Worm (Caenorhabditis elegans): ENCODE data around the gene F43C11.2.

The F43C11.2 gene

ce11 chrII:2346672-2347071 is 7.9 kb upstream of the F43C11.2 start, which contains the start of gene F43C11.4:
F43C11.4 (plus strand) TSS chrII:2346972.
- no peak for TF ChIP-seq unc-62 (GFP tag; optimal IDR thresholded peaks at IDR 0.05)

ce11 chrII:2352546-2352945 is 2.0 kb upstream of the F43C11.2 start, which contains the start of gene F43C11.10:
F43C11.10 (minus strand) TSS chrII:2352646.
- no peak for TF ChIP-seq unc-62 (GFP tag; optimal IDR thresholded peaks at IDR 0.05)

ce11 chrII:2353012-2353411 is 1.6 kb upstream of the F43C11.2 start, which contains the start of gene F43C11.3:
F43C11.3 (plus strand) TSS chrII:2353312.
- TF ChIP-seq unc-62 (GFP tag; optimal IDR thresholded peaks at IDR 0.05) = no peak

ce11 chrII:2356795-2357194 is 2.2 kb downstream of the F43C11.2 start, which contains the start of gene F43C11.1:
F43C11.1 (plus strand) TSS chrII:2357095.
- no peak for TF ChIP-seq unc-62 (GFP tag; optimal IDR thresholded peaks at IDR 0.05)

- no peak for TF ChIP-seq unc-62 (GFP tag; optimal IDR thresholded peaks at IDR 0.05)
These were observed 5.4 kb downstream of the F43C11.2 start, which contains the start of gene F43C11.16 for ce11 chrII:2359965-2360364. F43C11.16 (minus strand) TSS chrII:2360065.

- TF ChIP-seq unc-62 (GFP tag; optimal IDR thresholded peaks at IDR 0.05) = no peak
These were observed 9.1 kb downstream of the F43C11.2 start, which contains the start of gene F43C11.11 for ce11 chrII:2363673-2364072. F43C11.11 (minus strand) TSS chrII:2363773.

- no peak for TF ChIP-seq unc-62 (GFP tag; optimal IDR thresholded peaks at IDR 0.05)
These were observed 12.2 kb downstream of the F43C11.2 start, which contains the start of the genes F43C11.12 and F16G10.5 for ce11 chrII:2366623-2367365. F43C11.12 (minus strand) TSS chrII:2366723. F16G10.5 (plus strand) TSS chrII:2367315.

ce11 chrII:2368956-2369355 is 14.4 kb downstream of the F43C11.2 start, which contains the start of gene hpo-25:
hpo-25 (plus strand) TSS chrII:2369256.
- no peak for TF ChIP-seq unc-62 (GFP tag; optimal IDR thresholded peaks at IDR 0.05)

- TF ChIP-seq unc-62 (GFP tag; optimal IDR thresholded peaks at IDR 0.05) = no peak
These were observed 17.5 kb downstream of the F43C11.2 start, which contains the start of gene F16G10.3 for ce11 chrII:2372090-2372489. F16G10.3 (plus strand) TSS chrII:2372390.

ce11 chrII:2374973-2375372 is 20.4 kb downstream of the F43C11.2 start, which contains the start of gene F16G10.2:
F16G10.2 (plus strand) TSS chrII:2375273.
- TF ChIP-seq unc-62 (GFP tag; optimal IDR thresholded peaks at IDR 0.05) = no peak

- TF ChIP-seq unc-62 (GFP tag; optimal IDR thresholded peaks at IDR 0.05) = no peak
These were observed 23.2 kb downstream of the F43C11.2 start, which contains the start of gene F16G10.6 for ce11 chrII:2377751-2378150. F16G10.6 (minus strand) TSS chrII:2377851.

- no peak for TF ChIP-seq unc-62 (GFP tag; optimal IDR thresholded peaks at IDR 0.05)
These were observed 24.0 kb downstream of the F43C11.2 start for ce11 chrII:2378465-2379009.

- no peak for TF ChIP-seq unc-62 (GFP tag; optimal IDR thresholded peaks at IDR 0.05)
These were observed 25.1 kb downstream of the F43C11.2 start for ce11 chrII:2379673-2380072.

ce11 chrII:2380174-2380573 is 25.6 kb downstream of the F43C11.2 start, which contains the start of gene F16G10.7:
F16G10.7 (minus strand) TSS chrII:2380274.
- no peak for TF ChIP-seq unc-62 (GFP tag; optimal IDR thresholded peaks at IDR 0.05)

- TF ChIP-seq unc-62 (GFP tag; optimal IDR thresholded peaks at IDR 0.05) = no peak
These were observed 28.8 kb downstream of the F43C11.2 start, which contains the start of gene F16G10.8 for ce11 chrII:2383334-2383733. F16G10.8 (minus strand) TSS chrII:2383434.

- no peak for TF ChIP-seq unc-62 (GFP tag; optimal IDR thresholded peaks at IDR 0.05)
These were observed 30.9 kb downstream of the F43C11.2 start, which contains the start of gene F16G10.9 for ce11 chrII:2385495-2385894. F16G10.9 (minus strand) TSS chrII:2385595.
